Worm (Caenorhabditis elegans) whole organism, L1 larva: ENCODE results near the gene K06A9.2.

ENCODE experiments used
- elt-3 ChIP-seq, 6 experiments: fragments of 150-350 bp in 1 of 6; sonication (generic microtip); optimal IDR thresholded peaks; 2 replicates each; lab custom pipeline; 2017 to 2018; ENCODE audit warnings: missing biosample characterization in 6 of 6, missing genetic modification characterization in 6 of 6, inconsistent platforms in 1 of 6
- nhr-90 ChIP-seq: sonication (generic microtip); optimal IDR thresholded peaks from 2 replicates; lab custom pipeline; 2016; ENCODE audit warnings: mild to moderate bottlenecking, missing genetic modification characterization, missing compliant biosample characterization; ENCODE audit not compliant: poor library complexity
- ztf-4 ChIP-seq: fragments of 150-350 bp; optimal IDR thresholded peaks from 2 replicates; lab custom pipeline; 2014; ENCODE audit warnings: missing biosample characterization, missing genetic modification characterization

DNA sequence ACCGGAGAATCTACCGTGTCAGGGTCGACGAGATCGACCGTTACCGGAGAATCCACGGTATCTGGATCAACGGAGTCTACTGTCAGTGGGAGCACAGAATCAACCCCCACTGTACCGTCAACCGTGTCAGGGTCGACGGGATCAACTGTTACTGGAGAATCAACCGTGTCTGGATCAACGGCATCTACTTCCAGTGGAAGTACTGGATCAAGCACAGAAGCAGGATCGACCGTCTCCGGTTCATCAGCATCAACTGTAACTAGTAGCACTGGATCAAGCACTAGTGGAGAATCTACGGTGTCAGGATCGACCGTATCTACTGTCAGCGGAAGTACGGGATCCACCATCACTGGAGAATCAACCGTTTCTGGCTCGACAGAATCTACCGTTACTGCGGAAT is 35.8 kb downstream of the K06A9.2 start, which contains the start of gene H02F09.2:
- TF ChIP-seq nhr-90 (tag; lab: Kevin White, UChicago) (no peak), ztf-4 (tag; lab: Kevin White, UChicago) (no peak), elt-3 (tag; optimal IDR thresholded peaks at IDR 0.05; lab: Kevin White, UChicago) (no peak)
